Worm (Caenorhabditis elegans) whole organism, mixed stage, embryonic: Measurements from ENCODE around the gene F14D7.12.
A peak's percentile ranks its signal among the peaks of the same experiment; 100 is the strongest.

ENCODE experiments used
- ceh-39 ChIP-seq: fragments of 150-350 bp; optimal IDR thresholded peaks from 2 replicates; lab custom pipeline; 2014; ENCODE audit warnings: missing biosample characterization, missing genetic modification characterization
- cnd-1 ChIP-seq: fragments of 200-800 bp; sonication (Bioruptor generic); optimal IDR thresholded peaks from 2 replicates; lab custom pipeline; 2018; ENCODE audit warnings: mild to moderate bottlenecking, missing genetic modification characterization, missing compliant biosample characterization
- mab-5 ChIP-seq: fragments of 150-350 bp; optimal IDR thresholded peaks from 2 replicates; lab custom pipeline; 2014; ENCODE audit warnings: missing biosample characterization, missing genetic modification characterization
- nhr-2 ChIP-seq: fragments of 150-350 bp; optimal IDR thresholded peaks from 2 replicates; lab custom pipeline; 2014; ENCODE audit warnings: missing biosample characterization, missing genetic modification characterization
- nhr-237 ChIP-seq: fragments of 150-350 bp; optimal IDR thresholded peaks from 2 replicates; lab custom pipeline; 2014; ENCODE audit warnings: missing biosample characterization, missing genetic modification characterization
- sem-2 ChIP-seq: fragments of 200-800 bp; sonication (Bioruptor generic); optimal IDR thresholded peaks from 2 replicates; lab custom pipeline; 2018; ENCODE audit warnings: mild to moderate bottlenecking, missing genetic modification characterization, missing compliant biosample characterization
- unc-39 ChIP-seq: fragments of 150-350 bp; optimal IDR thresholded peaks from 2 replicates; lab custom pipeline; 2014; ENCODE audit warnings: missing biosample characterization, missing genetic modification characterization
- zip-8 ChIP-seq: fragments of 150-350 bp; optimal IDR thresholded peaks from 2 replicates; lab custom pipeline; 2014; ENCODE audit warnings: missing biosample characterization, missing genetic modification characterization

The F14D7.12 gene

DNA sequence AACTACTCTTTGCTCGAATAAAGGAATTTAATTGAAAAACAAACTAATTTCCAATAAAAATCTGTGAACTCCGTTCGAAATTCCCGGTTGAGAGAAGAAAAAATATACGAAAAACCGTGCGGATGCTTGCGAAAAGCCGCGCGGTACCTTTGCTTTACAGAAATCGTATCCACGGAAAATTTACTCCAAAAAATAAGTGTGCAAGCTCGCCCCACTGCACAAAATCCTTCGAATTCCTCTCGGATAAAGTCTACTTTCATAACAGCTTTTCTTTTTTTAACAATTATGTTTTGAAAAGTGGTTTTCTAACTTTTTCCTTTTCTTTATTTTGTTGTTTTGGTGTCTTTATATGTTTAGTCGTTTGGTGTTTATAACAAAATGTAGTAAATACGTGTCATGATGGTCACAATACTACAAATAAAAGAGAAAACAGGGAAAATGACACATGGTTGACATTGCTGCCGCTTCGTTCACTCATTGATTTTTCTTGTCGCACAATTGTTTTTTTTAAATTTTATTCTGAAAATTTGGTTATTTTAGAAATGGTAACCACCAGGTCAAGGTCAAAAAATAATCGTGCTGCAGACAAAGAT, 47.5 kb downstream of the F14D7.12 start, which contains the start of gene cept-2 (continued):
- TF ChIP-seq nhr-237 (tag; lab: Kevin White, UChicago): peak; percentile 86
- TF ChIP-seq zip-8 (tag; lab: Kevin White, UChicago): no peak
- TF ChIP-seq unc-39 (tag; lab: Kevin White, UChicago): no peak
- no peak for TF ChIP-seq sem-2
- no peak for TF ChIP-seq mab-5 (tag; lab: Kevin White, UChicago)
- peak; percentile 2 for TF ChIP-seq cnd-1
- TF ChIP-seq ceh-39 (tag; lab: Kevin White, UChicago): peak; percentile 12
- peak; percentile 8 for TF ChIP-seq nhr-2 (tag; lab: Kevin White, UChicago)
